Fruit fly (Drosophila melanogaster) whole organism, wandering third instar larva: ENCODE results near the gene Cralbp.

ENCODE experiments used
- Abd-B ChIP-seq: fragments of >200 bp; optimal IDR thresholded peaks from 2 replicates; lab custom pipeline; 2017; ENCODE audit warnings: missing biosample characterization, missing genetic modification characterization
- CG32264 ChIP-seq: fragments of 200-800 bp; sonication (Bioruptor generic); optimal IDR thresholded peaks from 2 replicates; lab custom pipeline; 2016; ENCODE audit warnings: missing biosample characterization, missing genetic modification characterization
- CG9705 ChIP-seq: fragments of 200-800 bp; sonication (Bioruptor generic); optimal IDR thresholded peaks from 2 replicates; lab custom pipeline; 2018; ENCODE audit warnings: missing biosample characterization, mild to moderate bottlenecking, missing genetic modification characterization
- CrebA ChIP-seq: fragments of 200-800 bp; sonication (Bioruptor generic); optimal IDR thresholded peaks from 2 replicates; lab custom pipeline; 2016; ENCODE audit warnings: missing biosample characterization, mild to moderate bottlenecking, missing genetic modification characterization, borderline replicate concordance
- Dfd ChIP-seq: fragments of >200 bp; optimal IDR thresholded peaks from 2 replicates; lab custom pipeline; 2017; ENCODE audit warnings: missing biosample characterization, missing genetic modification characterization
- Dif ChIP-seq: fragments of 200-275, 200-300 bp; sonication (Bioruptor generic); optimal IDR thresholded peaks from 2 replicates; lab custom pipeline; 2018; ENCODE audit warnings: missing biosample characterization, missing genetic modification characterization; ENCODE audit not compliant: partially characterized antibody
- GATAd ChIP-seq: sonication (Bioruptor generic); optimal IDR thresholded peaks from 2 replicates; lab custom pipeline; 2016; ENCODE audit warnings: missing biosample characterization, missing genetic modification characterization
- HLH106 ChIP-seq: fragments of 200-800 bp; optimal IDR thresholded peaks from 3 replicates; lab custom pipeline; 2019; ENCODE audit warnings: missing biosample characterization, mild to moderate bottlenecking, missing genetic modification characterization, moderate library complexity
- Hnf4 ChIP-seq: fragments of 200-800 bp; sonication (Bioruptor generic); optimal IDR thresholded peaks from 2 replicates; lab custom pipeline; 2016; ENCODE audit warnings: missing biosample characterization, mild to moderate bottlenecking, missing genetic modification characterization
- Hr78 ChIP-seq: fragments of >200 bp; optimal IDR thresholded peaks from 2 replicates; lab custom pipeline; 2017; ENCODE audit warnings: missing biosample characterization, missing genetic modification characterization
- Hr83 ChIP-seq: fragments of 200-300 bp; sonication (Bioruptor generic); optimal IDR thresholded peaks from 2 replicates; lab custom pipeline; 2016; ENCODE audit warnings: missing biosample characterization, mild to moderate bottlenecking, missing genetic modification characterization, moderate library complexity; ENCODE audit not compliant: poor library complexity, severe bottlenecking
- Jra ChIP-seq: sonication (Bioruptor generic); optimal IDR thresholded peaks from 2 replicates; lab custom pipeline; 2016; ENCODE audit warnings: missing biosample characterization, missing genetic modification characterization
- Mio ChIP-seq: sonication (Bioruptor generic); optimal IDR thresholded peaks from 2 replicates; lab custom pipeline; 2016; ENCODE audit warnings: missing biosample characterization, missing genetic modification characterization
- Myc ChIP-seq: fragments of >200 bp; optimal IDR thresholded peaks from 2 replicates; lab custom pipeline; 2017
- N ChIP-seq: fragments of >200 bp; optimal IDR thresholded peaks from 2 replicates; lab custom pipeline; 2018; ENCODE audit warnings: missing biosample characterization, missing external identifiers, missing genetic modification characterization
- OdsH ChIP-seq: fragments of 200-800 bp; sonication (Bioruptor generic); optimal IDR thresholded peaks from 2 replicates; lab custom pipeline; 2016; ENCODE audit warnings: missing biosample characterization, mild to moderate bottlenecking, missing genetic modification characterization
- Rel ChIP-seq, 2 experiments: fragments of 200-800 bp; sonication (Bioruptor generic) in 1 of 2; optimal IDR thresholded peaks; 2 replicates in 1 of 2; 3 replicates in 1 of 2; lab custom pipeline; 2016 to 2019; ENCODE audit warnings: mild to moderate bottlenecking in 2 of 2, missing biosample characterization in 2 of 2, missing genetic modification characterization in 2 of 2, moderate library complexity in 1 of 2
- Sp1 ChIP-seq: fragments of 200-800 bp; sonication (Bioruptor generic); optimal IDR thresholded peaks from 3 replicates; lab custom pipeline; 2019; ENCODE audit warnings: missing biosample characterization, mild to moderate bottlenecking, missing genetic modification characterization, moderate library complexity
- Vsx2 ChIP-seq: fragments of 200-300, 225-300 bp; sonication (Bioruptor generic); optimal IDR thresholded peaks from 2 replicates; lab custom pipeline; 2018; ENCODE audit warnings: missing biosample characterization, missing genetic modification characterization; ENCODE audit not compliant: partially characterized antibody
- br ChIP-seq: fragments of 200-800 bp; sonication (Bioruptor generic); optimal IDR thresholded peaks from 2 replicates; lab custom pipeline; 2016; ENCODE audit warnings: missing biosample characterization, missing genetic modification characterization
- brk ChIP-seq: fragments of 200-800 bp; sonication (Bioruptor generic); optimal IDR thresholded peaks from 2 replicates; lab custom pipeline; 2016; ENCODE audit warnings: missing biosample characterization, mild to moderate bottlenecking, missing genetic modification characterization
- dl ChIP-seq, 2 experiments: fragments of 175-275, 200-275 bp in 1 of 2; fragments of 200-275 bp in 1 of 2; sonication (Bioruptor generic); optimal IDR thresholded peaks; lab custom pipeline; 2018; ENCODE audit warnings: mild to moderate bottlenecking in 2 of 2, missing biosample characterization in 2 of 2, missing genetic modification characterization in 2 of 2, moderate library complexity in 2 of 2; ENCODE audit not compliant: partially characterized antibody in 2 of 2, insufficient read depth in 1 of 2
- dmrt93B ChIP-seq: fragments of 200-800 bp; sonication (Bioruptor generic); optimal IDR thresholded peaks from 2 replicates; lab custom pipeline; 2018; ENCODE audit warnings: missing biosample characterization, mild to moderate bottlenecking, missing genetic modification characterization
- dsf ChIP-seq: sonication (Bioruptor generic); optimal IDR thresholded peaks from 2 replicates; lab custom pipeline; 2016; ENCODE audit warnings: missing biosample characterization, missing genetic modification characterization, borderline replicate concordance
- ey ChIP-seq: fragments of 200-800 bp; sonication (Bioruptor generic); optimal IDR thresholded peaks from 2 replicates; lab custom pipeline; 2016; ENCODE audit warnings: missing biosample characterization, missing genetic modification characterization
- foxo ChIP-seq, 2 experiments: fragments of 200-800 bp; sonication (Bioruptor generic); optimal IDR thresholded peaks; 2 replicates in 1 of 2; 3 replicates in 1 of 2; lab custom pipeline; 2016 to 2017; ENCODE audit warnings: missing biosample characterization in 2 of 2, missing genetic modification characterization in 2 of 2
- fru ChIP-seq: fragments of 200-800 bp; sonication (Bioruptor generic); optimal IDR thresholded peaks from 3 replicates; lab custom pipeline; 2016; ENCODE audit warnings: missing biosample characterization, mild to moderate bottlenecking, missing genetic modification characterization
- h ChIP-seq: fragments of 200-800 bp; sonication (Bioruptor generic); optimal IDR thresholded peaks from 3 replicates; lab custom pipeline; 2016; ENCODE audit warnings: missing biosample characterization, mild to moderate bottlenecking, missing genetic modification characterization
- jim ChIP-seq: fragments of 175-275, 200-325 bp; sonication (Bioruptor generic); optimal IDR thresholded peaks from 2 replicates; lab custom pipeline; 2016; ENCODE audit warnings: missing biosample characterization, mild to moderate bottlenecking, missing genetic modification characterization
- lola ChIP-seq: fragments of >200 bp; optimal IDR thresholded peaks from 2 replicates; lab custom pipeline; 2017; ENCODE audit warnings: missing biosample characterization, missing genetic modification characterization
- pan ChIP-seq: fragments of >200 bp; optimal IDR thresholded peaks from 2 replicates; lab custom pipeline; 2017
- psq ChIP-seq: fragments of 200-800 bp; sonication (Bioruptor generic); optimal IDR thresholded peaks from 3 replicates; lab custom pipeline; 2017; ENCODE audit warnings: missing biosample characterization, mild to moderate bottlenecking, missing genetic modification characterization, moderate library complexity
- rgr ChIP-seq: fragments of 200-800 bp; sonication (Bioruptor generic); optimal IDR thresholded peaks from 3 replicates; lab custom pipeline; 2016; ENCODE audit warnings: missing biosample characterization, mild to moderate bottlenecking, missing genetic modification characterization
- sage ChIP-seq: fragments of 200-800 bp; sonication (Bioruptor generic); optimal IDR thresholded peaks from 2 replicates; lab custom pipeline; 2016; ENCODE audit warnings: missing biosample characterization, mild to moderate bottlenecking, missing genetic modification characterization
- sv ChIP-seq: fragments of 200-800 bp; sonication (Bioruptor generic); optimal IDR thresholded peaks from 3 replicates; lab custom pipeline; 2016; ENCODE audit warnings: missing biosample characterization, missing genetic modification characterization
- tai ChIP-seq: sonication (Bioruptor generic); optimal IDR thresholded peaks from 2 replicates; lab custom pipeline; 2016; ENCODE audit warnings: missing biosample characterization, missing genetic modification characterization
- usp ChIP-seq: fragments of >200 bp; optimal IDR thresholded peaks from 2 replicates; lab custom pipeline; 2017; ENCODE audit warnings: missing biosample characterization, missing genetic modification characterization
- woc ChIP-seq: sonication (Bioruptor generic); optimal IDR thresholded peaks from 2 replicates; lab custom pipeline; 2016; ENCODE audit warnings: missing biosample characterization, mild to moderate bottlenecking, missing genetic modification characterization

The Cralbp gene

dm6 chr3L:5809642-5810279 is 23.2 kb upstream of the Cralbp start:
- TF ChIP-seq woc (GFP tag; lab: Kevin White, UChicago) (peak; percentile 8), Dif (GFP tag; lab: Kevin White, UChicago) (no peak), Rel (GFP tag; optimal IDR thresholded peaks at IDR 0.05; lab: Kevin White, UChicago) (no peak), Rel (tag; optimal IDR thresholded peaks at IDR 0.05; lab: Kevin White, UChicago) (peak; percentile 16), rgr (peak; percentile 15), ey (no peak), OdsH (peak; percentile 11), dl (GFP tag; optimal IDR thresholded peaks at IDR 0.05; lab: Kevin White, UChicago; ENCODE audit: insufficient read depth in 1 of 2, partially characterized antibody in 2 of 2) (no peak), h (GFP tag; lab: Kevin White, UChicago) (peak; percentile 84), brk (GFP tag; lab: Kevin White, UChicago) (no peak)
- TF ChIP-seq, all 38 proteins: peak for 5

- TF ChIP-seq Rel (GFP tag; optimal IDR thresholded peaks at IDR 0.05; lab: Kevin White, UChicago) (no peak), Rel (tag; optimal IDR thresholded peaks at IDR 0.05; lab: Kevin White, UChicago) (no peak), fru (GFP tag; lab: Kevin White, UChicago) (no peak), foxo (GFP tag; optimal IDR thresholded peaks at IDR 0.05; lab: Kevin White, UChicago) (no peak), brk (GFP tag; lab: Kevin White, UChicago) (no peak), Myc (lab: Kevin White, UChicago) (no peak), HLH106 (tag; lab: Kevin White, UChicago) (peak; percentile 8), Vsx2 (GFP tag; lab: Kevin White, UChicago) (no peak)
- TF ChIP-seq, all 38 proteins: peak for 1
Measured at dm6 chr3L:5809201-5809584, 22.7 kb upstream of the Cralbp start.

- TF ChIP-seq Rel (GFP tag; optimal IDR thresholded peaks at IDR 0.05; lab: Kevin White, UChicago) (no peak), Rel (tag; optimal IDR thresholded peaks at IDR 0.05; lab: Kevin White, UChicago) (peak; percentile 92), Hnf4 (GFP tag; lab: Kevin White, UChicago) (no peak), pan (lab: Kevin White, UChicago) (no peak), tai (GFP tag; lab: Kevin White, UChicago) (no peak)
Measured at dm6 chr3L:5808540-5809200, 22.2 kb upstream of the Cralbp start.

dm6 chr3L:5808101-5808433 is 21.5 kb upstream of the Cralbp start:
- TF ChIP-seq jim (GFP tag; lab: Kevin White, UChicago), result no peak
- peak; percentile 42 for TF ChIP-seq h (GFP tag; lab: Kevin White, UChicago)
- peak in 1 of 2 experiments; percentile 48 for TF ChIP-seq foxo (GFP tag; optimal IDR thresholded peaks at IDR 0.05; lab: Kevin White, UChicago)
- no peak for TF ChIP-seq Vsx2 (GFP tag; lab: Kevin White, UChicago)
- no peak for TF ChIP-seq Rel (GFP tag; optimal IDR thresholded peaks at IDR 0.05; lab: Kevin White, UChicago)
- no peak for TF ChIP-seq Rel (tag; optimal IDR thresholded peaks at IDR 0.05; lab: Kevin White, UChicago)
- no peak for TF ChIP-seq sv (GFP tag; lab: Kevin White, UChicago)
- peak; percentile 37 for TF ChIP-seq ey
- no peak for TF ChIP-seq Dif (GFP tag; lab: Kevin White, UChicago)
- TF ChIP-seq Myc (lab: Kevin White, UChicago), result no peak
- no peak for TF ChIP-seq OdsH
- no peak for TF ChIP-seq lola (GFP tag; lab: Kevin White, UChicago)
- no peak for TF ChIP-seq Abd-B (GFP tag; lab: Kevin White, UChicago)
- TF ChIP-seq CrebA (GFP tag; lab: Kevin White, UChicago), result no peak
- no peak for TF ChIP-seq Hr83
- no peak for TF ChIP-seq Jra (GFP tag; lab: Kevin White, UChicago)
- TF ChIP-seq sage (GFP tag; lab: Kevin White, UChicago), result no peak
- TF ChIP-seq woc (GFP tag; lab: Kevin White, UChicago), result peak; percentile 26
- no peak for TF ChIP-seq Dfd (GFP tag; lab: Kevin White, UChicago)
- no peak for TF ChIP-seq dl (GFP tag; optimal IDR thresholded peaks at IDR 0.05; lab: Kevin White, UChicago; ENCODE audit: insufficient read depth in 1 of 2, partially characterized antibody in 2 of 2)
- no peak for TF ChIP-seq usp (GFP tag; lab: Kevin White, UChicago)
- no peak for TF ChIP-seq dsf (GFP tag; lab: Kevin White, UChicago)
- TF ChIP-seq Hnf4 (GFP tag; lab: Kevin White, UChicago), result peak; percentile 21
- no peak for TF ChIP-seq Mio
- TF ChIP-seq Sp1 (GFP tag; lab: Kevin White, UChicago), result no peak
- TF ChIP-seq fru (GFP tag; lab: Kevin White, UChicago), result peak; percentile 69
- no peak for TF ChIP-seq tai (GFP tag; lab: Kevin White, UChicago)
- peak; percentile 36 for TF ChIP-seq HLH106 (tag; lab: Kevin White, UChicago)
- TF ChIP-seq CG9705 (GFP tag; lab: Kevin White, UChicago), result no peak
- no peak for TF ChIP-seq CG32264 (GFP tag; lab: Kevin White, UChicago)
- TF ChIP-seq rgr, result peak; percentile 28
- TF ChIP-seq GATAd (GFP tag; lab: Kevin White, UChicago), result no peak
- TF ChIP-seq psq (GFP tag; lab: Kevin White, UChicago), result no peak
- TF ChIP-seq pan (lab: Kevin White, UChicago), result no peak
- TF ChIP-seq brk (GFP tag; lab: Kevin White, UChicago), result no peak
- peak; percentile 19 for TF ChIP-seq br (GFP tag; lab: Kevin White, UChicago)
- no peak for TF ChIP-seq Hr78 (GFP tag; lab: Kevin White, UChicago)
- no peak for TF ChIP-seq dmrt93B
- no peak for TF ChIP-seq N (GFP tag; lab: Kevin White, UChicago)
